Fruit fly (Drosophila melanogaster) Kc167 (cell line): ENCODE results near the gene CG13794.

Source experiments
- Myc ChIP-seq: fragments of >200 bp; optimal IDR thresholded peaks from 2 replicates; lab custom pipeline; 2017; ENCODE audit warnings: missing external identifiers
- Sin3A ChIP-seq: fragments of >200 bp; optimal IDR thresholded peaks from 2 replicates; lab custom pipeline; 2018; ENCODE audit warnings: missing external identifiers
- h ChIP-seq: fragments of >200 bp; optimal IDR thresholded peaks from 3 replicates; lab custom pipeline; 2018; ENCODE audit warnings: missing external identifiers
- insv ChIP-seq: fragments of >200 bp; optimal IDR thresholded peaks from 3 replicates; lab custom pipeline; 2018; ENCODE audit warnings: missing external identifiers
- psq ChIP-seq: fragments of >200 bp; optimal IDR thresholded peaks from 2 replicates; lab custom pipeline; 2017; ENCODE audit warnings: missing external identifiers
- ttk ChIP-seq: sonication (Bioruptor generic); optimal IDR thresholded peaks from 2 replicates; lab custom pipeline; 2017; ENCODE audit warnings: missing external identifiers

Gene CG13794

DNA sequence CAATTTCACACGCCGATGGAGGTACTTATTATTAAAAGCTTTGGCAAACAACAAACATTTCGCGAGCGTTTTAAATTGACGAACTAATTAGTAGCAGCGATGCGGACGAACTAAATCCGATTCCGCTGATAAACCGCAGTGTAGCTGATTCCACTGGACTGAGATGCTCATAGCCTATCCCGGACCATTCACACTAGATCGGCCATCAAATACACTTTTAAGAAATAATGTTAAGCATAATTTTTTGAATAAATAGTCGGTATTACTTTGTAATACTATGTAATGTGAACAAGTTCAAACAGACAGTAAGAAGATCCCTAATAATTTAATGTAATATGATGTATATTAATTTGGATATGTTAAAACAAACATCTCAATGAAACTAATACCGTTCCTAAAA is at the start of gene CG13794:
Gene CG13794 (minus strand): TSS at position 101 of the 400 bp plus-strand sequence.
- no peak for TF ChIP-seq insv (lab: Kevin White, UChicago)
- no peak for TF ChIP-seq Myc (lab: Kevin White, UChicago)
- no peak for TF ChIP-seq Sin3A (lab: Kevin White, UChicago)
- TF ChIP-seq ttk (lab: Kevin White, UChicago), result no peak
- no peak for TF ChIP-seq psq (lab: Kevin White, UChicago)
- no peak for TF ChIP-seq h (lab: Kevin White, UChicago)

DNA sequence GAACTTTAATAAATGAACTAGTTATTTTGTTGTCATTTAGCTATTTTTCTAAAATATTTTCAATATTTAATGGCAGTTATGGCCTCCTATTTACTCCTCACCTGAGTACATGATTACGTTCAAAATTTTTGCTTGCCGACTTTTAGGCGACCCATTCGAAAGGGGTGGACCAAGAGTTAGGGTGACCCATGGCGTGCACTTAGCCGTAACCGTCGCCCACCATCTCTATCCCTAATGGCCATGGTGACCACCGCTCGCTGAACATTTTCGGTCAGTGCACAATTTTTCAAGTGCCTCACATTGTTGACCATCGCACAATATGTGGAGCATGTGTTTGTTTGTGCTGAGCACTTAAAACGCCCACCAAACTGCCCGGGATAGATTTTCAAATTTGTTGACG is 49.3 kb upstream of the CG13794 start:
- TF ChIP-seq h (lab: Kevin White, UChicago) (no peak), ttk (lab: Kevin White, UChicago) (no peak), Myc (lab: Kevin White, UChicago) (no peak), psq (lab: Kevin White, UChicago) (no peak), Sin3A (lab: Kevin White, UChicago) (no peak), insv (lab: Kevin White, UChicago) (no peak)

DNA sequence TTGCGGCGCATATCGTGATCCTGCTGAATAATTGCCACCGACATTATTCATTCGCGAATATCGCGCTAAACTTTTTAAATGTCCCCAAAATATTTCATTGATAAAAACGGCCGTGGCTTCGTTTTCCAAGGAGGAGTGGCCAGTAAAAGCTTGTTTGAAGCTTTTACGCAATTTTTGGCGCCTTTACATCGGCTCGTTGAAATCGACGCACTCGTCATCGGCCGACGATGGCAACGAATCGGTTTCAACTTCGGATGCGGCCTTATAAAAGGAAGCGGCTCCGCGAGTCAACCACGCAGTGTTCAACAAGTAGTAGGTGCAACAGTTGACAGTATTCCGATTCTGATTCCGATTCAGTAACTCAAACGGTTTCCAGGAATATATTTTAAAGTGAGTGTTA is 44.7 kb upstream of the CG13794 start, which contains the start of gene CG7191:
Gene CG7191 (plus strand): TSS at position 301 of the 400 bp plus-strand sequence.
- no peak for TF ChIP-seq h (lab: Kevin White, UChicago)
- TF ChIP-seq Sin3A (lab: Kevin White, UChicago), result no peak
- TF ChIP-seq psq (lab: Kevin White, UChicago), result no peak
- no peak for TF ChIP-seq insv (lab: Kevin White, UChicago)
- no peak for TF ChIP-seq ttk (lab: Kevin White, UChicago)
- TF ChIP-seq Myc (lab: Kevin White, UChicago), result no peak

DNA sequence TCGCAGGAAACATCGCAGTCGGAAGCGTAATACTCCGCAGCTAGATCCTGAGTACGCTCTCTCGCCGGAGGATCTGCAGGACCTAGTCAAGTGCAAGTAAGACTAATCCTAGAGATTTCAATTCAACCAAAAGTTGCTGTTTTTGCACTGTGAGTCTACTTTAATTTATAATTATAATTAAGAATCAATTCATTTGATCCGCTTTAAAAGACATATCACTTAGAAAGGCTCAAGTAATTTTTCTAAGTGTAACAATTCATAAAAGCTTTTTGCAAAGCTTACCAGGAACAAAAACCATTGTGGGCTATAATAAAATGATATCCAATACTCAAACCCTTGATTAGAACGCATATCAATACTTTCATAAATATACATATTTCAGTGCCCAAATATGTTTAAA is 34.2 kb upstream of the CG13794 start:
- no peak for TF ChIP-seq ttk (lab: Kevin White, UChicago)
- TF ChIP-seq psq (lab: Kevin White, UChicago), result no peak
- no peak for TF ChIP-seq Sin3A (lab: Kevin White, UChicago)
- no peak for TF ChIP-seq h (lab: Kevin White, UChicago)
- no peak for TF ChIP-seq insv (lab: Kevin White, UChicago)
- TF ChIP-seq Myc (lab: Kevin White, UChicago), result no peak

DNA sequence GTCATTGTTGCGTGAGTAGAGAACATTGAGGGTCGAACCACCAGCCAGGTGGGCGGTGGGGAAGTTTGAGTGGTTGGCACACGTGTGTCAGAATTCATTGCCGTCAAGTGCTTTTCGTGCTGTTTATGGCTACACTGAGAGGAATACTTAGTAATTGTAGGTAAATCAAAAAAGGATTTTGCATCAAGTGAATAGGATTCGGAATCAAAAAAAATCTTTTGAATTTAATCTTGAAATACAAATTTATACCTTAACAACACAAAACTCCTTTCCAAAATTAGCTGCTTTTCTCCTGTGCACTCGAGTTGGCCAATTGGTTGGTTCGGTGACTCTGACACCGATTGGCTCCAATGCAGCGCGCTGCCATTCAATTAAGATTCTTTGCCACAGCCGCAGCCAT is 31.9 kb upstream of the CG13794 start:
- no peak for TF ChIP-seq Sin3A (lab: Kevin White, UChicago)
- TF ChIP-seq Myc (lab: Kevin White, UChicago), result no peak
- TF ChIP-seq psq (lab: Kevin White, UChicago), result no peak
- TF ChIP-seq ttk (lab: Kevin White, UChicago), result no peak
- no peak for TF ChIP-seq h (lab: Kevin White, UChicago)
- TF ChIP-seq insv (lab: Kevin White, UChicago), result no peak

DNA sequence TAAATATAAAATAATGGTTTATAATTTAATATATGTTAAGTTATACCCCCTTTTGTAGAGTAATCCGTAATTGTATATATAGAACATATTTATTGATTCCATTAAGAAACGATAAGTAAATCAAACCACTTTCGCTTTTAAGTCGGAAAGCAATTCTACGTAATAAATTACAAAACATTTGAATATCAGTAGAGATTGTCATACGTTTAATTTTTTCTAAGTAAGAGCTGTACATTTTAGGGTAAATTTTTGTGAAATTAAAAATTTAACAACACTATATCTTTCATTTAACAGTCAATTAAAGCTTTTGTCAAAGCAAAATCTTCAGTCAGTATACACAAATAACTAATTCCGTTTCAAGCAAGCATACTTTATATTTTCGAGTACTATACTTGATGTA is 31.3 kb upstream of the CG13794 start, which contains the start of gene CG46025:
Gene CG46025 (plus strand): TSS at position 301 of the 400 bp plus-strand sequence.
- TF ChIP-seq insv (lab: Kevin White, UChicago) (no peak), ttk (lab: Kevin White, UChicago) (no peak), h (lab: Kevin White, UChicago) (no peak)

DNA sequence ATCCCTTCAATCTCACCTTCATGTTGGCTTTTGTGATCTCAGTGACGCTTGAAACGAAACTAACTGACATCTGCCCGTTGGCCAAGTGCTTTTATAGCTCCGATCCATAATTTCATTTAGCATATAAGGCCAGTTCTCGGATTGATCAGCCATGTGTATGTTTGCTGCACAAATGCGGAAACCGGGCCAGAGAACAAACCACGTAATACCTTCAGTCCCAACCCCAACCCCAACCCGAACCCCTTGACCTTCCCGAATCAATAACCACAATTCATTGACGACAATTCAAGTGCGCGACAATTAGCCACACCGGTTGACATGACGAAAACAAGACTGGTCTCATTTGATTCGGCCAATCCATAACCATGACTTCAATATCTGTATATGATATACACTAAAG is 30.5 kb upstream of the CG13794 start, which contains the start of gene CG7203:
Gene CG7203 (minus strand): TSS at position 101 of the 400 bp plus-strand sequence.
- TF ChIP-seq h (lab: Kevin White, UChicago), result no peak
- TF ChIP-seq Sin3A (lab: Kevin White, UChicago), result no peak
- no peak for TF ChIP-seq psq (lab: Kevin White, UChicago)
- no peak for TF ChIP-seq insv (lab: Kevin White, UChicago)

DNA sequence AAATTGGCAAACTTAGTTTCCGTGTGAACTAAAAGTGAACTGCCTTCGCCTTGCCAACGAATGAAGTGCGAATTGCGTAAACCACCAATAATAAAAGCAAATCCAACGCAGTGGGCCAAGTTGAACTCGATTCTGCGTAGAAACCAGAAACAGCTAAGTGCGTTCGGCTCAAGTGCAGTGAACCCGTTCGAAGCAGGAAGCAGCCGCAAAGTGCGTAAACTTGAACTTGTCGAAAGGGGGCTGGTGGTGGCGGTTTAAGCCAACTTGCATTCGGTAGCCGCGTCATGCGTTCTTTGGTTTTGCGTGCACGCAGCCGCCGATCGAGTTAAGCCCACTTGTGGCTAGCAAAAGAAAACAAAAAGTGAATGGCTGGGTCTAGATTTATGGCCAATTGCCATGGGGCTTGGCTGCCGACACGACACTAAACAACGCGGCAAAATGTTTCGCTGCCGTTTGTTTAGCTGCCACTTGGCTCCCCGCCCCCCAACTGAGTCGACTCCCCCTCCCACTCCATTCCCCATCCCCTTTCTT is 28.1 kb upstream of the CG13794 start:
- TF ChIP-seq Myc (lab: Kevin White, UChicago) (no peak), Sin3A (lab: Kevin White, UChicago) (no peak), h (lab: Kevin White, UChicago) (no peak), insv (lab: Kevin White, UChicago) (no peak), psq (lab: Kevin White, UChicago) (no peak), ttk (lab: Kevin White, UChicago) (no peak)

DNA sequence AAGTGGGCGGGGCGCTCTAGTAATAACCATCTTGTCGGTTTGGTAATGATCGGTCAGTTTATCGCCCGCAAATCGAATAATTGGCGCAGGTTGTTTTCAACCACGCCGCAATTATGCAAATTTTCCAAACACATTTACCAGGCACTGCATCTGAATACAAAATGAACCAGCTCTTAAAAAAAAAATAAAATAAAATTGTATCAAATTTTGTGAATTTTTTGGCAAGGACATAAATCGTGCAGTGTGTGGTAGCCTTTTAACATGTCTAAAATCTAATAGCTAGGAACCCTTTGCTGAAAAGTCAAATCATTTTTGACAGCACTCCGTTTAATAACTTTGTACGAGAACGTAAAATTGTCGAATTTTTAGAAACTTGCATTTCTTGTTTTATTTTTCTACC is 24.4 kb upstream of the CG13794 start, which contains the start of gene ATPsynGL:
Gene ATPsynGL (plus strand): TSS at position 301 of the 400 bp plus-strand sequence.
- TF ChIP-seq insv (lab: Kevin White, UChicago) (no peak), Sin3A (lab: Kevin White, UChicago) (no peak)

DNA sequence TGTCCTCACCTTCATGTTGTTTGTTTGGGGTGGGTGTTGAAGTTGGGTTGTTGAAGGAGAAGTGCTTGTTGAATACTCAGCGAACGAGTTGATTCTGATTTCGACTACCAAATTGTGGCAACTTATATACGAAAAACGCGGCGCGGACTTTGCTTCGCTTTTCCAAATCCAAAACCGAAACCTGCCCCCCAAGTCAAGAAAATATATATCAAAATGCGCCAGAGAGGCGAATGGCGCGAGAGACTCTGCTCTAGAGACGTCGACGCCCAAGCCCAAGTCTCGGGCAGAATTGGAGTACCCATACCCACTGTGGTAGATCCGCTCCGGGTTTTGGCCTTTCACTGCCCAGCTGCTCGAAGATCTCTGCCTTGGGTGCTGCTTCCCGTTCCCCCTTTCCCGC is 22.1 kb upstream of the CG13794 start, which contains the start of gene CG7214:
Gene CG7214 (minus strand): TSS at position 101 of the 400 bp plus-strand sequence.
- TF ChIP-seq insv (lab: Kevin White, UChicago) (no peak), Sin3A (lab: Kevin White, UChicago) (no peak), psq (lab: Kevin White, UChicago) (no peak), Myc (lab: Kevin White, UChicago) (no peak)

DNA sequence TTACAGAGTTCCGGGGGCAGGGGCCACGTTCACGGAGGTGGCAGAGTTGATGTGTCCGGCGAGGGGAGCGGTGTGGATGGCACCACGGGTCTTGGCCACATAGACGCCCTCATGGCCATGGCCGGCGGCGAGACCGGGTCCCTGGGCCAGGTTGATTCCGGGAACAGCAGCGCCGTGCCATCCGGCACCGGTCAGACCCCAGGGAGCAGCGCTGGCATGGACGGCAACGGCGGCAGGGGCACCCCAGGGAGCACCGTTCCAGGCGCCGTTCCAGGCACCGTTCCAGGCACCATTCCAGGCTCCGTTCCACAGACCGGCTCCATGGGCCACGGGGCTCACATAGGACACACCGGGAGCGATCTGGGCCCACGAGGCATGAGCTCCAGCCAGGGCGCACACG is 21.6 kb upstream of the CG13794 start:
- TF ChIP-seq Myc (lab: Kevin White, UChicago) (no peak), ttk (lab: Kevin White, UChicago) (no peak), Sin3A (lab: Kevin White, UChicago) (no peak), psq (lab: Kevin White, UChicago) (no peak), insv (lab: Kevin White, UChicago) (no peak), h (lab: Kevin White, UChicago) (no peak)

DNA sequence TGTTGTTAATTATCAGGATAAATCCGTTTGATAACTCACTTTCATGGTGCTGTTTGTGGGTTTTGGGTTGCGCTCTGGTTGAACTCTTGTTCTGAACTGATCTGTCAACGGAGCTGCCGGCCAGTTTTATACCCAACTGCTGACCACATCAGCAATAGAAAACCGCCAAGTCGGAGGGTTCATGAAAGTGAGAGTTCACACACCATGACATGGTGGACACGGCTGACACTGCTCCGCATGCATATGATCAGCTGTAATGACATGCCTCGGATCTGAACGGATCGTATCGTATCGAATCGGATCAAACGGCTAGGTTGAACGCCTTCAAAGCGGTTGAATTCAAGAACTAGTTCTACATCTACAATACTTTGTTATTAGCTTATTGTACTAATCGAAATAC is 18.8 kb upstream of the CG13794 start, which contains the start of gene Acp1:
Gene Acp1 (minus strand): TSS at position 101 of the 400 bp plus-strand sequence.
- TF ChIP-seq insv (lab: Kevin White, UChicago) (no peak), Sin3A (lab: Kevin White, UChicago) (no peak), psq (lab: Kevin White, UChicago) (no peak), ttk (lab: Kevin White, UChicago) (no peak), Myc (lab: Kevin White, UChicago) (no peak), h (lab: Kevin White, UChicago) (no peak)
